Fruit fly (Drosophila melanogaster): ENCODE results near the gene CG7017.

dm6 chr3L:20199569-20200247, 12.2 kb downstream of the CG7017 start, which contains the start of gene CG42833:
- no peak for TF ChIP-seq Dfd (GFP tag; optimal IDR thresholded peaks at IDR 0.05)
- TF ChIP-seq h (GFP tag; optimal IDR thresholded peaks at IDR 0.05): no peak
- TF ChIP-seq Hr83 (GFP tag; optimal IDR thresholded peaks at IDR 0.05; ENCODE audit: poor library complexity, severe bottlenecking): no peak
- TF ChIP-seq GATAd (GFP tag; optimal IDR thresholded peaks at IDR 0.05): no peak

All from whole organism, wandering third instar larva.